Worm (Caenorhabditis elegans) whole organism, young adult: ENCODE data around the gene ZK792.12.

Source experiments
- B0261.1 ChIP-seq: sonication (generic microtip); optimal IDR thresholded peaks from 2 replicates; lab custom pipeline; 2016; ENCODE audit warnings: mild to moderate bottlenecking, missing genetic modification characterization, moderate library complexity, missing compliant biosample characterization
- C06A6.2 ChIP-seq: fragments of 200-800 bp; sonication (Bioruptor generic); conservative IDR thresholded peaks from 2 replicates; pipeline ENCODE4 v1.3.6; 2022; ENCODE audit warnings: missing genetic modification characterization, missing compliant biosample characterization
- F10E7.11 ChIP-seq: sonication (generic microtip); optimal IDR thresholded peaks from 2 replicates; lab custom pipeline; 2017; ENCODE audit warnings: mild to moderate bottlenecking, missing genetic modification characterization, moderate library complexity, missing compliant biosample characterization
- F22D6.2 ChIP-seq: sonication (generic microtip); optimal IDR thresholded peaks from 2 replicates; lab custom pipeline; 2016; ENCODE audit warnings: mild to moderate bottlenecking, missing genetic modification characterization, missing compliant biosample characterization
- F33H1.4 ChIP-seq: fragments of 200-800 bp; sonication (Bioruptor generic); IDR thresholded peaks from 2 replicates; pipeline ENCODE4 v1.3.6; 2022; ENCODE audit warnings: missing genetic modification reagents, missing genetic modification characterization, missing compliant biosample characterization
- F37B4.10 ChIP-seq: fragments of 200-800 bp; sonication (Bioruptor generic); IDR thresholded peaks from 2 replicates; pipeline ENCODE4 v1.3.6; 2022; ENCODE audit warnings: missing genetic modification characterization, missing compliant biosample characterization
- F55B11.4 ChIP-seq: sonication (generic microtip); optimal IDR thresholded peaks from 2 replicates; lab custom pipeline; 2016; ENCODE audit warnings: missing compliant biosample characterization, missing genetic modification characterization, borderline replicate concordance; ENCODE audit not compliant: insufficient read depth
- K11D2.4 ChIP-seq: fragments of 200-800 bp; sonication (Bioruptor generic); IDR thresholded peaks from 2 replicates; pipeline ENCODE4 v1.3.6; 2022; ENCODE audit warnings: missing genetic modification reagents, missing genetic modification characterization, missing compliant biosample characterization
- K12H6.12 ChIP-seq: fragments of 200-800 bp; sonication (Bioruptor generic); optimal IDR thresholded peaks from 2 replicates; lab custom pipeline; 2018; ENCODE audit warnings: mild to moderate bottlenecking, missing genetic modification characterization, missing compliant biosample characterization
- akir-1 ChIP-seq: fragments of 200-800 bp; sonication (Bioruptor generic); optimal IDR thresholded peaks from 2 replicates; lab custom pipeline; 2018; ENCODE audit warnings: mild to moderate bottlenecking, missing genetic modification characterization, moderate library complexity, missing compliant biosample characterization
- aptf-3 ChIP-seq: fragments of 200-800 bp; sonication (Bioruptor generic); IDR thresholded peaks from 2 replicates; pipeline ENCODE4 v1.3.6; 2022; ENCODE audit warnings: missing genetic modification characterization, missing compliant biosample characterization
- attf-3 ChIP-seq: fragments of 200-800 bp; sonication (Bioruptor generic); conservative IDR thresholded peaks from 2 replicates; pipeline ENCODE4 v1.3.6; 2022; ENCODE audit warnings: missing genetic modification reagents, missing genetic modification characterization, missing compliant biosample characterization
- bed-2 ChIP-seq: fragments of 200-800 bp; sonication (Bioruptor generic); IDR thresholded peaks from 2 replicates; pipeline ENCODE4 v1.3.6; 2022; ENCODE audit warnings: missing genetic modification reagents, missing genetic modification characterization, missing compliant biosample characterization
- ceh-58 ChIP-seq: fragments of 200-800 bp; sonication (Bioruptor generic); IDR thresholded peaks from 2 replicates; pipeline ENCODE4 v1.3.6; 2022; ENCODE audit warnings: missing genetic modification characterization, missing compliant biosample characterization
- die-1 ChIP-seq: sonication (generic microtip); optimal IDR thresholded peaks from 2 replicates; lab custom pipeline; 2016; ENCODE audit warnings: missing genotype, mild to moderate bottlenecking, missing genetic modification characterization, missing compliant biosample characterization
- dox-1 ChIP-seq: fragments of 200-800 bp; sonication (Bioruptor generic); IDR thresholded peaks from 2 replicates; pipeline ENCODE4 v1.3.6; 2022; ENCODE audit warnings: missing genetic modification reagents, missing genetic modification characterization, missing compliant biosample characterization
- efl-1 ChIP-seq: fragments of 150-350 bp; optimal IDR thresholded peaks from 2 replicates; lab custom pipeline; 2014; ENCODE audit warnings: missing biosample characterization, missing genetic modification reagents, missing genetic modification characterization
- fkh-3 ChIP-seq: sonication (generic microtip); optimal IDR thresholded peaks from 2 replicates; lab custom pipeline; 2016; ENCODE audit warnings: mild to moderate bottlenecking, missing genetic modification characterization, missing compliant biosample characterization
- gei-17 ChIP-seq: fragments of 200-800 bp; sonication (Bioruptor generic); optimal IDR thresholded peaks from 2 replicates; lab custom pipeline; 2018; ENCODE audit warnings: mild to moderate bottlenecking, missing genetic modification characterization, missing compliant biosample characterization
- hlh-12 ChIP-seq: sonication (generic microtip); optimal IDR thresholded peaks from 2 replicates; lab custom pipeline; 2016; ENCODE audit warnings: missing genetic modification characterization, missing compliant biosample characterization
- let-526 ChIP-seq: fragments of 200-800 bp; sonication (Bioruptor generic); IDR thresholded peaks from 2 replicates; pipeline ENCODE4 v1.3.6; 2022; ENCODE audit warnings: missing genetic modification reagents, missing genetic modification characterization, missing compliant biosample characterization
- lin-35 ChIP-seq, 3 experiments: fragments of 150-350 bp in 2 of 3; sonication (generic microtip) in 1 of 3; optimal IDR thresholded peaks; 2 replicates each; lab custom pipeline; 2014 to 2018; ENCODE audit warnings: missing biosample characterization in 3 of 3, missing genetic modification characterization in 3 of 3, missing genetic modification reagents in 3 of 3
- lin-40 ChIP-seq: sonication (generic microtip); optimal IDR thresholded peaks from 2 replicates; lab custom pipeline; 2016; ENCODE audit warnings: missing genetic modification characterization, mild to moderate bottlenecking, missing compliant biosample characterization, missing genotype, missing genetic modification reagents
- lin-54 ChIP-seq: fragments of 200-800 bp; sonication (Bioruptor generic); optimal IDR thresholded peaks from 2 replicates; lab custom pipeline; 2018; ENCODE audit warnings: mild to moderate bottlenecking, missing genetic modification characterization, missing compliant biosample characterization
- lsl-1 ChIP-seq: fragments of 200-800 bp; sonication (Bioruptor generic); optimal IDR thresholded peaks from 2 replicates; lab custom pipeline; 2018; ENCODE audit warnings: mild to moderate bottlenecking, missing genetic modification characterization, moderate library complexity, missing compliant biosample characterization
- lsy-27 ChIP-seq: sonication (generic microtip); optimal IDR thresholded peaks from 2 replicates; lab custom pipeline; 2017; ENCODE audit warnings: missing genetic modification characterization, mild to moderate bottlenecking, missing compliant biosample characterization, antibody characterized with exemption, missing genotype, borderline replicate concordance; ENCODE audit not compliant: insufficient read depth
- madf-3 ChIP-seq: fragments of 200-800 bp; sonication (Bioruptor generic); IDR thresholded peaks from 2 replicates; pipeline ENCODE4 v1.3.6; 2022; ENCODE audit warnings: missing genetic modification reagents, missing genetic modification characterization, missing compliant biosample characterization
- madf-6 ChIP-seq: fragments of 200-800 bp; sonication (Bioruptor generic); IDR thresholded peaks from 2 replicates; pipeline ENCODE4 v1.3.6; 2022; ENCODE audit warnings: missing genetic modification reagents, missing genetic modification characterization, missing compliant biosample characterization
- madf-8 ChIP-seq: fragments of 200-800 bp; sonication (Bioruptor generic); conservative IDR thresholded peaks from 2 replicates; pipeline ENCODE4 v1.3.6; 2022; ENCODE audit warnings: missing genetic modification reagents, missing genetic modification characterization, missing compliant biosample characterization
- nfya-2 ChIP-seq: fragments of 200-800 bp; sonication (Bioruptor generic); IDR thresholded peaks from 2 replicates; pipeline ENCODE4 v1.3.6; 2022; ENCODE audit warnings: missing genetic modification reagents, missing genetic modification characterization, missing compliant biosample characterization
- nfyb-1 ChIP-seq: fragments of 200-800 bp; sonication (Bioruptor generic); IDR thresholded peaks from 2 replicates; pipeline ENCODE4 v1.3.6; 2022; ENCODE audit warnings: missing genetic modification reagents, missing genetic modification characterization, missing compliant biosample characterization
- nhr-179 ChIP-seq: sonication (generic microtip); optimal IDR thresholded peaks from 2 replicates; lab custom pipeline; 2016; ENCODE audit warnings: mild to moderate bottlenecking, missing genetic modification characterization, missing compliant biosample characterization
- rec-8 ChIP-seq, 2 experiments: sonication (generic microtip); optimal IDR thresholded peaks; 2 replicates each; lab custom pipeline; 2016; ENCODE audit warnings: mild to moderate bottlenecking in 2 of 2, missing genetic modification characterization in 2 of 2, missing genetic modification reagents in 2 of 2, missing genotype in 2 of 2, missing biosample characterization in 1 of 2, missing compliant biosample characterization in 1 of 2, moderate library complexity in 1 of 2
- sdz-38 ChIP-seq: sonication (generic microtip); optimal IDR thresholded peaks from 2 replicates; lab custom pipeline; 2016; ENCODE audit warnings: missing genotype, missing genetic modification characterization, missing compliant biosample characterization
- snpc-1.3 ChIP-seq: sonication (generic microtip); optimal IDR thresholded peaks from 2 replicates; lab custom pipeline; 2017; ENCODE audit warnings: missing genetic modification characterization, mild to moderate bottlenecking, missing compliant biosample characterization, antibody characterized with exemption, moderate library complexity, missing genotype, missing genetic modification reagents; ENCODE audit not compliant: insufficient read depth
- snpc-3.4 ChIP-seq: sonication (generic microtip); optimal IDR thresholded peaks from 2 replicates; lab custom pipeline; 2017; ENCODE audit warnings: missing genetic modification characterization, mild to moderate bottlenecking, missing compliant biosample characterization, antibody characterized with exemption, moderate library complexity, missing genotype, missing genetic modification reagents
- tbp1 ChIP-seq: fragments of 200-800 bp; sonication (Bioruptor generic); optimal IDR thresholded peaks from 2 replicates; lab custom pipeline; 2018; ENCODE audit warnings: mild to moderate bottlenecking, missing genetic modification characterization, missing compliant biosample characterization
- tbx-9 ChIP-seq: sonication (generic microtip); optimal IDR thresholded peaks from 2 replicates; lab custom pipeline; 2016; ENCODE audit warnings: borderline replicate concordance, missing genetic modification characterization, inconsistent platforms, missing compliant biosample characterization
- xnd-1 ChIP-seq: sonication (generic microtip); optimal IDR thresholded peaks from 2 replicates; lab custom pipeline; 2016; ENCODE audit warnings: missing genotype, missing genetic modification reagents, missing genetic modification characterization, missing compliant biosample characterization
- ztf-22 ChIP-seq: fragments of 200-800 bp; sonication (Bioruptor generic); optimal IDR thresholded peaks from 2 replicates; lab custom pipeline; 2018; ENCODE audit warnings: mild to moderate bottlenecking, missing genetic modification characterization, moderate library complexity, missing compliant biosample characterization
- ztf-26 ChIP-seq: sonication (generic microtip); optimal IDR thresholded peaks from 2 replicates; lab custom pipeline; 2017; ENCODE audit warnings: missing genetic modification characterization, missing compliant biosample characterization
- ztf-6 ChIP-seq: fragments of 200-800 bp; sonication (Bioruptor generic); IDR thresholded peaks from 2 replicates; pipeline ENCODE4 v1.3.6; 2022; ENCODE audit warnings: missing genetic modification reagents, missing genetic modification characterization, missing compliant biosample characterization

The ZK792.12 gene

DNA sequence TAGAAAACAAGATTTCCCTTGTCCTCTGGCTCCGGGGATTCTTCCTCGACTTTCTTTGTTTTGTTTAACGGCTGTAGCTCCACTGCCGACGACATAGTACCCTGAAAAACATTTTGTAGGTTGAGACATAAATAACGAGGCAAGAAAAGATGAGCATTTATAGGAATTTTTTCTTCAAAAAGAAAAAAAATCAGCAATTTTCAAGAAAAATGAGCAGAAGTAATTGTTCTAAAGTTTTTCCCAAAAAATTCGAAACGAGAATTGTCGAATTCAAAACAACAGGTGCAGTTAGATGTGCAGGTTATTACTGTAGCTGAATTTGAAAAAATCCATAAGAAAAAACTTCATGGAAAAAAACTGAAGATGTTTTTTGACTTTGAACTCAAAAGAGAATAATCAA is 38.2 kb upstream of the ZK792.12 start, which contains the start of gene ent-1:
TSS of gene ent-1 (minus strand) at position 101 of the 400 bp plus-strand sequence.
- TF ChIP-seq aptf-3 (GFP tag; lab: Robert Waterston, UW) (no peak), xnd-1 (tag; lab: Kevin White, UChicago) (no peak), F22D6.2 (no peak), nfyb-1 (GFP tag; lab: Robert Waterston, UW) (no peak), nhr-179 (tag; lab: Kevin White, UChicago) (no peak), akir-1 (no peak), ceh-58 (GFP tag; lab: Robert Waterston, UW) (no peak), snpc-1.3 (tag; lab: Kevin White, UChicago) (no peak)

DNA sequence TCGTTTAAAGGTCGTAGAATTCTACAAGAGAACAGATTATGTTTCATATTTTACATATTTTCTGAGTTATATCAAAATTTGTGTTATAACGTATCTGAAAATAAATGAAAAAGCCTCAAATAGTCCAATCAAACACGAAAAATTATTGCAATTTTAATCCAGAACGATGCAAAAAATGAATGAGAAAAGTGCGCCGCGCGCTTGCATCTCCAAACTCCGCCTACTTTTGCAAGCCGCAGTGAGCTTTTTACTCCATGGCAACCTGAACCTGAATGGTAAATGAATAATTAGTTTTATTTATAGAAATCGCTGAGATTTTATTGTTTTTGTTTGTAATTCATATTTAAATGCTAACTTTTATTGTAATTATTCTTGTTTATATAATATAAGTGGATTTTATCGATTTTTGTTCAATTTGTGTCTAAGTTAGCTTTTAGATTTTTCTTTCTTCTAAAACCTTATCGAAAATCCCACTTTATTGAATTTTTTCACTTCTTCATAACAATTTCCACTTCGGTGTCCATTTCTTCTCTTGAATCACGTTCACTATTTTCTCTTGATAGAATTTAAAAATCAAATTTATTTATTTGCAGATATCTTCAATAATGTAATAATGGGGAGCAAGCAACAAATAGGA is 37.3 kb upstream of the ZK792.12 start, which contains the start of gene ZK809.5:
TSS of gene ZK809.5 (plus strand) at position 587 of the 637 bp plus-strand sequence.
- TF ChIP-seq let-526 (GFP tag; lab: Robert Waterston, UW): no peak
- TF ChIP-seq xnd-1 (tag; lab: Kevin White, UChicago): no peak
- no peak for TF ChIP-seq madf-8 (GFP tag; lab: Robert Waterston, UW)
- no peak for TF ChIP-seq lin-54
- TF ChIP-seq hlh-12 (tag; lab: Kevin White, UChicago): no peak
- TF ChIP-seq tbp1 (GFP tag; lab: Kevin White, UChicago): no peak
- no peak for TF ChIP-seq lin-35 (GFP tag; optimal IDR thresholded peaks at IDR 0.05; lab: Kevin White, UChicago)
- no peak for TF ChIP-seq gei-17 (GFP tag; lab: Kevin White, UChicago)
- TF ChIP-seq F55B11.4 (tag; lab: Kevin White, UChicago): no peak
- TF ChIP-seq nfya-2: no peak
- no peak for TF ChIP-seq sdz-38
- no peak for TF ChIP-seq lsl-1
- TF ChIP-seq C06A6.2 (GFP tag; lab: Robert Waterston, UW): no peak
- no peak for TF ChIP-seq madf-3 (GFP tag; lab: Robert Waterston, UW)
- TF ChIP-seq F33H1.4 (GFP tag; lab: Robert Waterston, UW): no peak
- no peak for TF ChIP-seq B0261.1

ce11 chrIV:11659794-11660312 is 33.7 kb upstream of the ZK792.12 start, which contains the start of gene ZK792.1:
ZK792.1 (plus strand) TSS chrIV:11659844.
- TF ChIP-seq ztf-26 (tag; lab: Kevin White, UChicago) (no peak), die-1 (tag; lab: Kevin White, UChicago) (no peak), fkh-3 (tag; lab: Kevin White, UChicago) (no peak), dox-1 (no peak), nhr-179 (tag; lab: Kevin White, UChicago) (no peak), ztf-6 (GFP tag; lab: Robert Waterston, UW) (no peak), efl-1 (GFP tag; lab: Kevin White, UChicago) (peak; percentile 62), madf-6 (GFP tag; lab: Robert Waterston, UW) (peak; percentile 79), K11D2.4 (no peak), tbp1 (GFP tag; lab: Kevin White, UChicago) (no peak), tbx-9 (no peak), attf-3 (no peak), K12H6.12 (no peak), xnd-1 (tag; lab: Kevin White, UChicago) (peak; percentile 46), F37B4.10 (GFP tag; lab: Robert Waterston, UW) (no peak), ztf-22 (GFP tag; lab: Kevin White, UChicago) (no peak), rec-8 (tag; optimal IDR thresholded peaks at IDR 0.05; lab: Kevin White, UChicago) (no peak), lin-54 (no peak), let-526 (GFP tag; lab: Robert Waterston, UW) (no peak), bed-2 (no peak), hlh-12 (tag; lab: Kevin White, UChicago) (no peak), F10E7.11 (tag; lab: Kevin White, UChicago) (no peak), madf-8 (GFP tag; lab: Robert Waterston, UW) (peak; percentile 59), snpc-3.4 (tag; lab: Kevin White, UChicago) (no peak), lsy-27 (tag; lab: Kevin White, UChicago) (no peak), lsl-1 (peak; percentile 76), madf-3 (GFP tag; lab: Robert Waterston, UW) (no peak), aptf-3 (GFP tag; lab: Robert Waterston, UW) (no peak), lin-40 (tag; lab: Kevin White, UChicago) (no peak), F33H1.4 (GFP tag; lab: Robert Waterston, UW) (peak; percentile 69)
